Fruit fly (Drosophila melanogaster) whole organism, embryonic: ENCODE data around the gene Trs20.

Source experiments
- Atf-2 ChIP-seq: fragments of 200-800 bp; sonication (Bioruptor generic); optimal IDR thresholded peaks from 2 replicates; lab custom pipeline; 2016; ENCODE audit warnings: missing biosample characterization, missing genetic modification characterization
- Bteb2 ChIP-seq: fragments of 200-800 bp; sonication (Bioruptor generic); optimal IDR thresholded peaks from 2 replicates; lab custom pipeline; 2016; ENCODE audit warnings: missing biosample characterization, missing genetic modification characterization
- CG1024 ChIP-seq: fragments of 200-800 bp; sonication (Bioruptor generic); IDR thresholded peaks from 2 replicates; pipeline ENCODE4 v1.3.6; 2022; ENCODE audit warnings: missing biosample characterization, missing genetic modification characterization
- CG1233 ChIP-seq: fragments of 200-800 bp; sonication (Bioruptor generic); optimal IDR thresholded peaks from 4 replicates; lab custom pipeline; 2018; ENCODE audit warnings: missing biosample characterization, mild to moderate bottlenecking, missing genetic modification characterization
- CG12391 ChIP-seq: fragments of 200-800 bp; sonication (Bioruptor generic); optimal IDR thresholded peaks from 3 replicates; lab custom pipeline; 2018; ENCODE audit warnings: missing biosample characterization, mild to moderate bottlenecking, missing genetic modification characterization, moderate library complexity
- CG13296 ChIP-seq: fragments of 200-800 bp; sonication (Bioruptor generic); optimal IDR thresholded peaks from 3 replicates; lab custom pipeline; 2018; ENCODE audit warnings: missing biosample characterization, mild to moderate bottlenecking, missing genetic modification characterization
- CG14860 ChIP-seq: fragments of 200-800 bp; sonication (Bioruptor generic); IDR thresholded peaks from 3 replicates; pipeline ENCODE4 v1.3.6; 2022; ENCODE audit warnings: missing biosample characterization, missing genetic modification characterization; ENCODE audit not compliant: partially characterized antibody
- CG14965 ChIP-seq: fragments of 200-800 bp; sonication (Bioruptor generic); optimal IDR thresholded peaks from 2 replicates; lab custom pipeline; 2016; ENCODE audit warnings: missing biosample characterization, missing genetic modification characterization, borderline replicate concordance
- CG15269 ChIP-seq: fragments of 200-800 bp; sonication (Bioruptor generic); optimal IDR thresholded peaks from 2 replicates; lab custom pipeline; 2018; ENCODE audit warnings: missing biosample characterization, mild to moderate bottlenecking, missing genetic modification characterization, moderate library complexity
- CG16813 ChIP-seq: fragments of 200-800 bp; sonication (Bioruptor generic); IDR thresholded peaks from 3 replicates; pipeline ENCODE4 v1.3.6; 2022; ENCODE audit warnings: missing biosample characterization, missing genetic modification characterization; ENCODE audit not compliant: partially characterized antibody
- CG17802 ChIP-seq: fragments of 200-800 bp; sonication (Bioruptor generic); optimal IDR thresholded peaks from 2 replicates; lab custom pipeline; 2018; ENCODE audit warnings: missing biosample characterization, mild to moderate bottlenecking, missing genetic modification characterization, moderate library complexity
- CG2678 ChIP-seq: fragments of 200-800 bp; sonication (Bioruptor generic); optimal IDR thresholded peaks from 3 replicates; lab custom pipeline; 2019; ENCODE audit warnings: missing biosample characterization, mild to moderate bottlenecking, missing genetic modification characterization, moderate library complexity
- CG2875 ChIP-seq: fragments of 200-800 bp; sonication (Bioruptor generic); optimal IDR thresholded peaks from 2 replicates; lab custom pipeline; 2017; ENCODE audit warnings: missing biosample characterization, mild to moderate bottlenecking, missing genetic modification characterization, missing genetic modification reagents
- CG30431 ChIP-seq: fragments of 200-800 bp; sonication (Bioruptor generic); optimal IDR thresholded peaks from 2 replicates; lab custom pipeline; 2017; ENCODE audit warnings: missing biosample characterization, missing genetic modification characterization
- CG34224 ChIP-seq: fragments of 200-800 bp; sonication (Bioruptor generic); IDR thresholded peaks from 3 replicates; pipeline ENCODE4 v1.3.6; 2022; ENCODE audit warnings: missing biosample characterization, missing genetic modification characterization; ENCODE audit not compliant: partially characterized antibody
- CG4617 ChIP-seq: fragments of 200-800 bp; sonication (Bioruptor generic); optimal IDR thresholded peaks from 3 replicates; lab custom pipeline; 2016; ENCODE audit warnings: missing biosample characterization, missing genetic modification characterization, borderline replicate concordance
- CG6175 ChIP-seq: fragments of 200-800 bp; sonication (Bioruptor generic); IDR thresholded peaks from 3 replicates; pipeline ENCODE4 v1.3.6; 2022; ENCODE audit warnings: missing biosample characterization, missing genetic modification characterization
- CG6254 ChIP-seq: fragments of 200-800 bp; sonication (Bioruptor generic); optimal IDR thresholded peaks from 3 replicates; lab custom pipeline; 2017; ENCODE audit warnings: mild to moderate bottlenecking, missing biosample characterization, missing genetic modification reagents, missing genetic modification characterization
- CG6654 ChIP-seq: fragments of 200-800 bp; sonication (Bioruptor generic); optimal IDR thresholded peaks from 2 replicates; lab custom pipeline; 2017; ENCODE audit warnings: missing biosample characterization, mild to moderate bottlenecking, missing genetic modification characterization
- CG6813 ChIP-seq: fragments of 200-800 bp; sonication (Bioruptor generic); optimal IDR thresholded peaks from 2 replicates; lab custom pipeline; 2017; ENCODE audit warnings: missing biosample characterization, missing genetic modification characterization, mild to moderate bottlenecking, moderate library complexity, missing genetic modification reagents
- CG7271 ChIP-seq: fragments of 200-800 bp; sonication (Bioruptor generic); optimal IDR thresholded peaks from 2 replicates; lab custom pipeline; 2018; ENCODE audit warnings: missing biosample characterization, mild to moderate bottlenecking, missing genetic modification characterization, moderate library complexity
- CG7928 ChIP-seq: fragments of 200-800 bp; sonication (Bioruptor generic); optimal IDR thresholded peaks from 2 replicates; lab custom pipeline; 2017; ENCODE audit warnings: missing biosample characterization, mild to moderate bottlenecking, missing genetic modification characterization
- Camta ChIP-seq: fragments of 200-800 bp; sonication (Bioruptor generic); optimal IDR thresholded peaks from 2 replicates; lab custom pipeline; 2016; ENCODE audit warnings: missing biosample characterization, missing genetic modification characterization
- CkIIα-i1 ChIP-seq: fragments of 200-800 bp; sonication (Bioruptor generic); IDR thresholded peaks from 2 replicates; pipeline ENCODE4 v1.3.6; 2022; ENCODE audit warnings: missing biosample characterization, missing genetic modification characterization
- Dip2 ChIP-seq: fragments of 200-800 bp; sonication (Bioruptor generic); IDR thresholded peaks from 2 replicates; pipeline ENCODE4 v1.3.6; 2022; ENCODE audit warnings: missing biosample characterization, missing genetic modification characterization
- ERR ChIP-seq: fragments of 200-800 bp; sonication (Bioruptor generic); optimal IDR thresholded peaks from 2 replicates; lab custom pipeline; 2016; ENCODE audit warnings: missing biosample characterization, missing genetic modification characterization
- HLHmδ ChIP-seq: fragments of 200-800 bp; sonication (Bioruptor generic); optimal IDR thresholded peaks from 2 replicates; lab custom pipeline; 2018; ENCODE audit warnings: missing biosample characterization, mild to moderate bottlenecking, missing genetic modification characterization, moderate library complexity
- HmgD ChIP-seq: fragments of 200-800 bp; sonication (Bioruptor generic); optimal IDR thresholded peaks from 3 replicates; lab custom pipeline; 2016; ENCODE audit warnings: missing biosample characterization, missing genetic modification characterization
- Hmr ChIP-seq: fragments of 200-800 bp; sonication (Bioruptor generic); optimal IDR thresholded peaks from 3 replicates; lab custom pipeline; 2017; ENCODE audit warnings: mild to moderate bottlenecking, missing biosample characterization, missing genetic modification reagents, missing genetic modification characterization
- Hsf ChIP-seq: fragments of 200-800 bp; sonication (Bioruptor generic); optimal IDR thresholded peaks from 3 replicates; lab custom pipeline; 2016; ENCODE audit warnings: missing biosample characterization, missing genetic modification characterization
- MESR4 ChIP-seq: fragments of 200-800 bp; sonication (Bioruptor generic); optimal IDR thresholded peaks from 2 replicates; lab custom pipeline; 2018; ENCODE audit warnings: missing biosample characterization, mild to moderate bottlenecking, missing genetic modification characterization, moderate library complexity
- NK7.1 ChIP-seq: fragments of 200-800 bp; sonication (Bioruptor generic); optimal IDR thresholded peaks from 3 replicates; lab custom pipeline; 2016; ENCODE audit warnings: missing biosample characterization, missing genetic modification characterization
- Vsx1 ChIP-seq: fragments of 200-800 bp; sonication (Bioruptor generic); optimal IDR thresholded peaks from 2 replicates; lab custom pipeline; 2017; ENCODE audit warnings: missing biosample characterization, mild to moderate bottlenecking, missing genetic modification characterization, missing genetic modification reagents
- bigmax ChIP-seq: fragments of 200-800 bp; sonication (Bioruptor generic); optimal IDR thresholded peaks from 2 replicates; lab custom pipeline; 2018; ENCODE audit warnings: missing biosample characterization, mild to moderate bottlenecking, missing genetic modification characterization
- chif ChIP-seq, 2 experiments: fragments of 200-800 bp; sonication (Bioruptor generic); optimal IDR thresholded peaks; 3 replicates each; lab custom pipeline; 2016; ENCODE audit warnings: missing biosample characterization in 2 of 2, missing genetic modification characterization in 2 of 2
- crp ChIP-seq, 2 experiments: fragments of 200-800 bp; sonication (Bioruptor generic); optimal IDR thresholded peaks; 2 replicates in 1 of 2; 3 replicates in 1 of 2; lab custom pipeline; 2017; ENCODE audit warnings: missing biosample characterization in 2 of 2, missing genetic modification characterization in 2 of 2, mild to moderate bottlenecking in 1 of 2, moderate library complexity in 1 of 2
- dmrt11E ChIP-seq: fragments of 200-800 bp; sonication (Bioruptor generic); optimal IDR thresholded peaks from 3 replicates; lab custom pipeline; 2018; ENCODE audit warnings: missing biosample characterization, mild to moderate bottlenecking, missing genetic modification characterization, moderate library complexity
- en ChIP-seq: fragments of 200-800 bp; sonication (Bioruptor generic); optimal IDR thresholded peaks from 2 replicates; lab custom pipeline; 2016; ENCODE audit warnings: missing biosample characterization, missing genetic modification characterization
- grau ChIP-seq: fragments of 200-800 bp; optimal IDR thresholded peaks from 3 replicates; lab custom pipeline; 2019; ENCODE audit warnings: missing biosample characterization, mild to moderate bottlenecking, missing genetic modification characterization, moderate library complexity
- hbn ChIP-seq: fragments of 200-800 bp; sonication (Bioruptor generic); IDR thresholded peaks from 2 replicates; pipeline ENCODE4 v1.3.6; 2022; ENCODE audit warnings: missing biosample characterization, missing genetic modification characterization; ENCODE audit not compliant: partially characterized antibody
- hkb ChIP-seq, 2 experiments: fragments of 200-800 bp in 1 of 2; fragments of >200 bp in 1 of 2; sonication (Bioruptor generic) in 1 of 2; IDR thresholded peaks in 1 of 2; optimal IDR thresholded peaks in 1 of 2; 2 replicates each; pipeline versions ENCODE4 v1.3.6 to Lab custom; 2017 to 2022; ENCODE audit warnings: missing biosample characterization in 1 of 2, missing genetic modification characterization in 1 of 2
- inv ChIP-seq: fragments of 200-800 bp; sonication (Bioruptor generic); IDR thresholded peaks from 2 replicates; pipeline ENCODE4 v1.3.6; 2022; ENCODE audit warnings: missing biosample characterization, missing genetic modification characterization; ENCODE audit not compliant: partially characterized antibody
- nerfin-2 ChIP-seq: fragments of 200-800 bp; sonication (Bioruptor generic); IDR thresholded peaks from 2 replicates; pipeline ENCODE4 v1.3.6; 2022; ENCODE audit warnings: missing biosample characterization, missing genetic modification characterization; ENCODE audit not compliant: partially characterized antibody
- nom ChIP-seq: fragments of 200-800 bp; sonication (Bioruptor generic); optimal IDR thresholded peaks from 2 replicates; lab custom pipeline; 2017; ENCODE audit warnings: missing biosample characterization, missing genetic modification characterization, mild to moderate bottlenecking, moderate library complexity, missing genetic modification reagents
- psq ChIP-seq: fragments of 200-800 bp; sonication (Bioruptor generic); optimal IDR thresholded peaks from 2 replicates; lab custom pipeline; 2017; ENCODE audit warnings: missing biosample characterization, missing genetic modification characterization
- repo ChIP-seq: fragments of 200-800 bp; sonication (Bioruptor generic); optimal IDR thresholded peaks from 2 replicates; lab custom pipeline; 2016; ENCODE audit warnings: missing biosample characterization, missing genetic modification characterization
- slbo ChIP-seq: fragments of 200-800 bp; sonication (Bioruptor generic); IDR thresholded peaks from 2 replicates; pipeline ENCODE4 v1.3.6; 2022; ENCODE audit warnings: missing biosample characterization, missing genetic modification characterization
- sug ChIP-seq: fragments of 200-800 bp; optimal IDR thresholded peaks from 2 replicates; lab custom pipeline; 2019; ENCODE audit warnings: missing biosample characterization, mild to moderate bottlenecking, missing genetic modification characterization, moderate library complexity
- zen ChIP-seq: fragments of 200-800 bp; sonication (Bioruptor generic); optimal IDR thresholded peaks from 3 replicates; lab custom pipeline; 2018; ENCODE audit warnings: missing biosample characterization, mild to moderate bottlenecking, missing genetic modification characterization, moderate library complexity

Gene Trs20

dm6 chr3L:16146539-16146934 lies 15.1 kb upstream of the Trs20 start (continued):
- TF ChIP-seq CG14965 (no peak), CG2875 (GFP tag; lab: Kevin White, UChicago) (no peak), CG12391 (tag; lab: Kevin White, UChicago) (no peak), CG34224 (no peak), Dip2 (GFP tag; lab: Robert Waterston, UW) (no peak), CG2678 (peak; percentile 77), Atf-2 (GFP tag; lab: Kevin White, UChicago) (no peak), sug (tag; lab: Kevin White, UChicago) (peak; percentile 47), en (no peak), grau (tag; lab: Kevin White, UChicago) (peak; percentile 91), Bteb2 (GFP tag; lab: Kevin White, UChicago) (no peak), CG6654 (GFP tag; lab: Kevin White, UChicago) (no peak), psq (no peak), CG16813 (GFP tag; lab: Robert Waterston, UW) (no peak), zen (no peak), CG30431 (no peak), Camta (GFP tag; lab: Kevin White, UChicago) (no peak), hbn (GFP tag; lab: Robert Waterston, UW) (no peak), CG6813 (no peak), Vsx1 (GFP tag; lab: Kevin White, UChicago) (peak; percentile 27), crp (GFP tag; optimal IDR thresholded peaks at IDR 0.05; lab: Kevin White, UChicago) (no peak), CG7271 (no peak), CG14860 (no peak), chif (GFP tag; optimal IDR thresholded peaks at IDR 0.05; lab: Kevin White, UChicago) (no peak), HmgD (GFP tag; lab: Kevin White, UChicago) (no peak), CG4617 (GFP tag; lab: Kevin White, UChicago) (no peak), CG17802 (tag; lab: Kevin White, UChicago) (no peak), inv (no peak), CG1024 (GFP tag; lab: Robert Waterston, UW) (no peak), CG6254 (no peak), HLHmδ (GFP tag; lab: Kevin White, UChicago) (no peak), dmrt11E (tag; lab: Kevin White, UChicago) (no peak), ERR (GFP tag; lab: Kevin White, UChicago) (no peak), CG7928 (no peak), CG13296 (peak; percentile 34), hkb (optimal IDR thresholded peaks at IDR 0.05; lab: Kevin White, UChicago) (no peak), hkb (GFP tag; IDR thresholded peaks at IDR 0.05; lab: Robert Waterston, UW) (no peak), Hmr (GFP tag; lab: Kevin White, UChicago) (peak; percentile 60), CG6175 (GFP tag; lab: Robert Waterston, UW) (no peak), CG1233 (GFP tag; lab: Kevin White, UChicago) (peak; percentile 30), nerfin-2 (GFP tag; lab: Robert Waterston, UW) (no peak), MESR4 (GFP tag; lab: Kevin White, UChicago) (no peak), bigmax (GFP tag; lab: Kevin White, UChicago) (no peak), nom (GFP tag; lab: Kevin White, UChicago) (no peak), repo (GFP tag; lab: Kevin White, UChicago) (no peak), CG15269 (tag; lab: Kevin White, UChicago) (peak; percentile 62), Hsf (GFP tag; lab: Kevin White, UChicago) (peak; percentile 23), slbo (GFP tag; lab: Robert Waterston, UW) (peak; percentile 67), NK7.1 (GFP tag; lab: Kevin White, UChicago) (no peak), CkIIα-i1 (no peak)
